Worm (Caenorhabditis elegans) whole organism, L4 larva: ENCODE measurements around the gene R05F9.11.

Experiments used
- D1046.2 ChIP-seq: fragments of 200-800 bp; sonication (Bioruptor generic); IDR thresholded peaks from 2 replicates; pipeline ENCODE4 v1.3.6; 2022; ENCODE audit warnings: missing genetic modification characterization, missing compliant biosample characterization
- F10B5.3 ChIP-seq: sonication (generic microtip); optimal IDR thresholded peaks from 2 replicates; lab custom pipeline; 2016; ENCODE audit warnings: mild to moderate bottlenecking, missing genetic modification characterization, missing compliant biosample characterization
- F26F4.8 ChIP-seq: fragments of 200-800 bp; sonication (Bioruptor generic); conservative IDR thresholded peaks from 2 replicates; pipeline ENCODE4 v1.3.6; 2022; ENCODE audit warnings: missing genetic modification characterization, missing compliant biosample characterization
- F37D6.2 ChIP-seq: sonication (generic microtip); optimal IDR thresholded peaks from 2 replicates; lab custom pipeline; 2016; ENCODE audit warnings: mild to moderate bottlenecking, missing genetic modification characterization, missing compliant biosample characterization
- F44E2.7 ChIP-seq: fragments of 200-800 bp; sonication (Bioruptor generic); IDR thresholded peaks from 2 replicates; pipeline ENCODE4 v2.1.2; 2022; ENCODE audit warnings: missing genetic modification characterization, missing compliant biosample characterization
- F49E8.2 ChIP-seq: sonication (generic microtip); optimal IDR thresholded peaks from 2 replicates; lab custom pipeline; 2016; ENCODE audit warnings: missing compliant biosample characterization, mild to moderate bottlenecking, missing genetic modification characterization, borderline replicate concordance
- T26A8.4 ChIP-seq: fragments of 200-800 bp; sonication (Bioruptor generic); IDR thresholded peaks from 2 replicates; pipeline ENCODE4 v1.3.6; 2022; ENCODE audit warnings: missing genetic modification characterization, missing compliant biosample characterization
- ama-1 ChIP-seq: fragments of 150-350 bp; optimal IDR thresholded peaks from 2 replicates; lab custom pipeline; 2014; ENCODE audit warnings: inconsistent platforms, mixed read lengths
- arid-1 ChIP-seq: fragments of 200-800 bp; sonication (Bioruptor generic); conservative IDR thresholded peaks from 2 replicates; pipeline ENCODE4 v1.3.6; 2022; ENCODE audit warnings: missing genetic modification reagents, missing genetic modification characterization, missing compliant biosample characterization
- ceh-20 ChIP-seq: fragments of 200-800 bp; sonication (Bioruptor generic); IDR thresholded peaks from 2 replicates; pipeline ENCODE4 v1.3.6; 2022; ENCODE audit warnings: missing genetic modification reagents, missing genetic modification characterization, missing compliant biosample characterization
- ceh-44 ChIP-seq: fragments of 200-800 bp; sonication (Bioruptor generic); IDR thresholded peaks from 2 replicates; pipeline ENCODE4 v1.3.6; 2022; ENCODE audit warnings: missing genetic modification reagents, missing genetic modification characterization, missing compliant biosample characterization
- ceh-82 ChIP-seq: sonication (generic microtip); optimal IDR thresholded peaks from 2 replicates; lab custom pipeline; 2017; ENCODE audit warnings: missing biosample characterization, missing genetic modification characterization
- daf-8 ChIP-seq: fragments of 200-800 bp; sonication (Bioruptor generic); IDR thresholded peaks from 2 replicates; pipeline ENCODE4 v1.3.6; 2022; ENCODE audit warnings: missing genetic modification characterization, missing compliant biosample characterization
- dmd-8 ChIP-seq: fragments of 200-800 bp; sonication (Bioruptor generic); IDR thresholded peaks from 2 replicates; pipeline ENCODE4 v1.3.6; 2022; ENCODE audit warnings: missing genetic modification characterization, missing compliant biosample characterization
- dpl-1 ChIP-seq: fragments of 150-350 bp; optimal IDR thresholded peaks from 2 replicates; lab custom pipeline; 2014; ENCODE audit warnings: missing biosample characterization, missing genetic modification reagents, missing genetic modification characterization
- dve-1 ChIP-seq: sonication (generic microtip); optimal IDR thresholded peaks from 2 replicates; lab custom pipeline; 2017; ENCODE audit warnings: antibody characterized with exemption, mild to moderate bottlenecking, missing genetic modification characterization, missing compliant biosample characterization; ENCODE audit not compliant: insufficient read depth
- egl-27 ChIP-seq: sonication (generic microtip); optimal IDR thresholded peaks from 3 replicates; lab custom pipeline; 2017; ENCODE audit warnings: missing biosample characterization, missing genetic modification reagents, missing genetic modification characterization
- egl-43 ChIP-seq: fragments of 200-800 bp; sonication (Bioruptor generic); IDR thresholded peaks from 2 replicates; pipeline ENCODE4 v1.3.6; 2022; ENCODE audit warnings: missing genetic modification reagents, missing genetic modification characterization, missing compliant biosample characterization
- gei-8 ChIP-seq: fragments of 200-800 bp; sonication (Bioruptor generic); optimal IDR thresholded peaks from 2 replicates; lab custom pipeline; 2018; ENCODE audit warnings: mild to moderate bottlenecking, missing genetic modification characterization, missing compliant biosample characterization
- hif-1 ChIP-seq, 2 experiments: sonication (generic microtip); optimal IDR thresholded peaks; 2 replicates each; lab custom pipeline; 2016 to 2017; ENCODE audit warnings: missing compliant biosample characterization in 2 of 2, missing genetic modification characterization in 2 of 2, missing genetic modification reagents in 2 of 2, missing genotype in 2 of 2, mild to moderate bottlenecking in 1 of 2
- jun-1 ChIP-seq: fragments of 150-350 bp; optimal IDR thresholded peaks from 2 replicates; lab custom pipeline; 2014; ENCODE audit warnings: missing biosample characterization, missing genetic modification reagents, missing genetic modification characterization
- lin-1 ChIP-seq: fragments of 200-800 bp; sonication (Bioruptor generic); IDR thresholded peaks from 2 replicates; pipeline ENCODE4 v1.3.6; 2022; ENCODE audit warnings: missing genetic modification reagents, missing genetic modification characterization, missing compliant biosample characterization
- lin-13 ChIP-seq: fragments of 150-350 bp; optimal IDR thresholded peaks from 2 replicates; lab custom pipeline; 2014; ENCODE audit warnings: missing biosample characterization, missing genetic modification reagents, missing genetic modification characterization
- lin-38 ChIP-seq: fragments of 200-800 bp; sonication (Bioruptor generic); IDR thresholded peaks from 2 replicates; pipeline ENCODE4 v1.3.6; 2022; ENCODE audit warnings: missing genetic modification reagents, missing genetic modification characterization, missing compliant biosample characterization
- lin-39 ChIP-seq: fragments of 150-350 bp; optimal IDR thresholded peaks from 2 replicates; lab custom pipeline; 2014; ENCODE audit warnings: missing biosample characterization, missing genetic modification reagents, missing genetic modification characterization
- lir-3 ChIP-seq: sonication (generic microtip); optimal IDR thresholded peaks from 2 replicates; lab custom pipeline; 2016; ENCODE audit warnings: mild to moderate bottlenecking, missing genetic modification characterization, missing compliant biosample characterization
- madf-5 ChIP-seq, 2 experiments: fragments of 200-800 bp; sonication (Bioruptor generic); IDR thresholded peaks; 2 replicates each; pipeline ENCODE4 v1.3.6; 2022; ENCODE audit warnings: missing compliant biosample characterization in 2 of 2, missing genetic modification characterization in 2 of 2
- madf-9 ChIP-seq: fragments of 200-800 bp; sonication (Bioruptor generic); conservative IDR thresholded peaks from 2 replicates; pipeline ENCODE4 v1.3.6; 2022; ENCODE audit warnings: missing genetic modification reagents, missing genetic modification characterization, missing compliant biosample characterization
- nhr-10 ChIP-seq: fragments of 150-350 bp; optimal IDR thresholded peaks from 2 replicates; lab custom pipeline; 2014; ENCODE audit warnings: missing biosample characterization, missing genetic modification characterization
- nhr-102 ChIP-seq: sonication (generic microtip); optimal IDR thresholded peaks from 2 replicates; lab custom pipeline; 2016; ENCODE audit warnings: mild to moderate bottlenecking, missing genetic modification characterization, moderate library complexity, missing compliant biosample characterization
- nhr-11 ChIP-seq: fragments of 150-350 bp; optimal IDR thresholded peaks from 2 replicates; lab custom pipeline; 2014; ENCODE audit warnings: missing biosample characterization, missing genetic modification characterization
- nhr-237 ChIP-seq: sonication (generic microtip); optimal IDR thresholded peaks from 2 replicates; lab custom pipeline; 2017; ENCODE audit warnings: missing biosample characterization, missing genetic modification characterization
- nhr-25 ChIP-seq: sonication (generic microtip); optimal IDR thresholded peaks from 2 replicates; lab custom pipeline; 2017; ENCODE audit warnings: missing genetic modification characterization, mild to moderate bottlenecking, missing compliant biosample characterization, antibody characterized with exemption, moderate library complexity, borderline replicate concordance; ENCODE audit not compliant: insufficient read depth
- nhr-28 ChIP-seq: fragments of 150-350 bp; optimal IDR thresholded peaks from 2 replicates; lab custom pipeline; 2014; ENCODE audit warnings: missing biosample characterization, missing genetic modification characterization
- nhr-41 ChIP-seq: fragments of 200-800 bp; sonication (Bioruptor generic); IDR thresholded peaks from 2 replicates; pipeline ENCODE4 v1.3.6; 2022; ENCODE audit warnings: missing genetic modification reagents, missing genetic modification characterization, missing compliant biosample characterization
- nhr-48 ChIP-seq: sonication (generic microtip); optimal IDR thresholded peaks from 2 replicates; lab custom pipeline; 2016; ENCODE audit warnings: mild to moderate bottlenecking, missing genetic modification characterization, missing compliant biosample characterization
- nhr-76 ChIP-seq: fragments of 150-350 bp; optimal IDR thresholded peaks from 2 replicates; lab custom pipeline; 2014; ENCODE audit warnings: missing biosample characterization, missing genetic modification characterization
- nhr-77 ChIP-seq: fragments of 150-350 bp; optimal IDR thresholded peaks from 2 replicates; lab custom pipeline; 2014; ENCODE audit warnings: missing biosample characterization, missing genetic modification characterization
- pqm-1 ChIP-seq: sonication (generic microtip); optimal IDR thresholded peaks from 2 replicates; lab custom pipeline; 2017; ENCODE audit warnings: missing biosample characterization, missing genetic modification characterization
- saeg-2 ChIP-seq: fragments of 200-800 bp; sonication (Bioruptor generic); IDR thresholded peaks from 2 replicates; pipeline ENCODE4 v1.3.6; 2022; ENCODE audit warnings: missing genetic modification reagents, missing genetic modification characterization, missing compliant biosample characterization
- set-16 ChIP-seq: fragments of 200-800 bp; sonication (Bioruptor generic); IDR thresholded peaks from 2 replicates; pipeline ENCODE4 v1.3.6; 2022; ENCODE audit warnings: missing genetic modification reagents, missing genetic modification characterization, missing compliant biosample characterization
- snpc-1.2 ChIP-seq: fragments of 200-800 bp; sonication (Bioruptor generic); IDR thresholded peaks from 2 replicates; pipeline ENCODE4 v1.3.6; 2022; ENCODE audit warnings: missing genetic modification reagents, missing genetic modification characterization, missing compliant biosample characterization
- snpc-4 ChIP-seq: fragments of 150-350 bp; optimal IDR thresholded peaks from 2 replicates; lab custom pipeline; 2014; ENCODE audit warnings: missing biosample characterization, missing genetic modification characterization
- spr-1 ChIP-seq: sonication (generic microtip); optimal IDR thresholded peaks from 2 replicates; lab custom pipeline; 2016; ENCODE audit warnings: mild to moderate bottlenecking, missing genetic modification characterization, missing compliant biosample characterization
- spr-3 ChIP-seq: fragments of 200-800 bp; sonication (Bioruptor generic); optimal IDR thresholded peaks from 2 replicates; lab custom pipeline; 2018; ENCODE audit warnings: mild to moderate bottlenecking, missing genetic modification characterization, missing compliant biosample characterization
- unc-39 ChIP-seq: sonication (generic microtip); optimal IDR thresholded peaks from 2 replicates; lab custom pipeline; 2017; ENCODE audit warnings: missing biosample characterization, missing genetic modification characterization
- zag-1 ChIP-seq: fragments of 150-350 bp; optimal IDR thresholded peaks from 2 replicates; lab custom pipeline; 2014; ENCODE audit warnings: missing biosample characterization, missing genetic modification characterization
- zfp-2 ChIP-seq: sonication (generic microtip); optimal IDR thresholded peaks from 2 replicates; lab custom pipeline; 2016; ENCODE audit warnings: mild to moderate bottlenecking, missing genetic modification characterization, missing compliant biosample characterization
- zfp-3 ChIP-seq: fragments of 200-800 bp; sonication (Bioruptor generic); conservative IDR thresholded peaks from 2 replicates; pipeline ENCODE4 v1.3.6; 2022; ENCODE audit warnings: missing genetic modification reagents, missing genetic modification characterization, missing compliant biosample characterization
- zip-11 ChIP-seq: fragments of 200-800 bp; sonication (Bioruptor generic); IDR thresholded peaks from 2 replicates; pipeline ENCODE4 v1.3.6; 2022; ENCODE audit warnings: missing genetic modification characterization, missing compliant biosample characterization
- zip-2 ChIP-seq: fragments of 150-350 bp; optimal IDR thresholded peaks from 2 replicates; lab custom pipeline; 2014; ENCODE audit warnings: missing biosample characterization, missing genetic modification characterization
- ztf-11 ChIP-seq: fragments of 150-350 bp; optimal IDR thresholded peaks from 2 replicates; lab custom pipeline; 2014; ENCODE audit warnings: missing biosample characterization, missing genetic modification characterization

Gene R05F9.11

ce11 chrII:4942397-4942796, 28.4 kb upstream of the R05F9.11 start (continued):
- TF ChIP-seq saeg-2 (GFP tag; lab: Robert Waterston, UW) (0 out of 2 replicates have a peak, but pooled peaks have one; percentile 77), F26F4.8 (no peak; the same call in 1 of the 2 replicates), unc-39 (tag; lab: Kevin White, UChicago) (no peak), madf-9 (GFP tag; lab: Robert Waterston, UW) (peak; percentile 63; the same call in 1 of the 2 replicates), zip-11 (GFP tag; lab: Robert Waterston, UW) (no peak), spr-1 (peak; percentile 59), nhr-41 (GFP tag; lab: Robert Waterston, UW) (0 out of 2 replicates have a peak, but pooled peaks have one; percentile 30), jun-1 (tag; lab: Kevin White, UChicago) (peak; percentile 6), nhr-10 (tag; lab: Kevin White, UChicago) (no peak), nhr-11 (peak; percentile 6), hif-1 (tag; optimal IDR thresholded peaks at IDR 0.05; lab: Kevin White, UChicago) (peak in 1 of 2 experiments; percentile 32), ceh-44 (GFP tag; lab: Robert Waterston, UW) (no peak), daf-8 (GFP tag; lab: Robert Waterston, UW) (0 out of 2 replicates have a peak, but pooled peaks have one; percentile 74), zag-1 (tag; lab: Kevin White, UChicago) (no peak), F44E2.7 (GFP tag; lab: Robert Waterston, UW) (peak; percentile 66; the same call in 1 of the 2 replicates), zfp-2 (tag; lab: Kevin White, UChicago) (no peak), ceh-82 (tag; lab: Kevin White, UChicago) (no peak), nhr-76 (tag; lab: Kevin White, UChicago) (no peak), dve-1 (tag; lab: Kevin White, UChicago) (peak; percentile 23), nhr-25 (peak; percentile 57), pqm-1 (tag; lab: Kevin White, UChicago) (no peak), lin-39 (tag; lab: Kevin White, UChicago) (no peak), ztf-11 (tag; lab: Kevin White, UChicago) (no peak), F37D6.2 (tag; lab: Kevin White, UChicago) (no peak), snpc-4 (tag; lab: Kevin White, UChicago) (no peak), dpl-1 (GFP tag; lab: Kevin White, UChicago) (no peak), D1046.2 (GFP tag; lab: Robert Waterston, UW) (peak; percentile 71; the same call in 1 of the 2 replicates), egl-27 (tag; lab: Kevin White, UChicago) (no peak), ceh-20 (GFP tag; lab: Robert Waterston, UW) (no peak), zip-2 (tag; lab: Kevin White, UChicago) (no peak), nhr-102 (peak; percentile 0), dmd-8 (GFP tag; lab: Robert Waterston, UW) (peak; percentile 84), F10B5.3 (tag; lab: Kevin White, UChicago) (no peak), lin-13 (GFP tag; lab: Kevin White, UChicago) (peak; percentile 55), nhr-48 (tag; lab: Kevin White, UChicago) (no peak), snpc-1.2 (GFP tag; lab: Robert Waterston, UW) (no peak), egl-43 (GFP tag; lab: Robert Waterston, UW) (peak; percentile 82), lin-1 (GFP tag; lab: Robert Waterston, UW) (peak; percentile 22; the same call in 1 of the 2 replicates), madf-5 (GFP tag; IDR thresholded peaks at IDR 0.05; lab: Robert Waterston, UW) (peak; percentile 38 to 67; a peak in 2 of 4 replicates), spr-3 (GFP tag; lab: Kevin White, UChicago) (peak; percentile 36), lin-38 (GFP tag; lab: Robert Waterston, UW) (peak; percentile 76), nhr-28 (tag; lab: Kevin White, UChicago) (no peak), nhr-77 (tag; lab: Kevin White, UChicago) (no peak), nhr-237 (tag; lab: Kevin White, UChicago) (no peak), gei-8 (GFP tag; lab: Kevin White, UChicago) (peak; percentile 56), arid-1 (peak; percentile 84), set-16 (GFP tag; lab: Robert Waterston, UW) (peak; percentile 65), T26A8.4 (GFP tag; lab: Robert Waterston, UW) (peak; percentile 71), F49E8.2 (tag; lab: Kevin White, UChicago) (peak; percentile 54), zfp-3 (GFP tag; lab: Robert Waterston, UW) (peak; percentile 82), ama-1 (lab: Kevin White, UChicago) (peak; percentile 90), lir-3 (tag; lab: Kevin White, UChicago) (no peak)
